Fruit fly (Drosophila melanogaster): ENCODE measurements around the gene CG15012.

CG15012 gene

dm6 chr3L:4302088-4302487 lies 10.0 kb upstream of the CG15012 start:
- TF ChIP-seq CG32121 (GFP tag; IDR thresholded peaks at IDR 0.05): no peak
- 0 out of 2 replicates have a peak, but pooled peaks have one; percentile 18 for TF ChIP-seq Ets98B (GFP tag; IDR thresholded peaks at IDR 0.05)
- no peak for TF ChIP-seq Pif1B (GFP tag; optimal IDR thresholded peaks at IDR 0.05)

- TF ChIP-seq CG12605 (GFP tag; IDR thresholded peaks at IDR 0.05): no peak
- TF ChIP-seq CG17806 (tag; optimal IDR thresholded peaks at IDR 0.05): no peak
- TF ChIP-seq CG4496 (GFP tag; IDR thresholded peaks at IDR 0.05): no peak
- no peak for TF ChIP-seq Pif1A (GFP tag; optimal IDR thresholded peaks at IDR 0.05)
- TF ChIP-seq rn (GFP tag; IDR thresholded peaks at IDR 0.05): no peak
- no peak for TF ChIP-seq Pif1B (GFP tag; optimal IDR thresholded peaks at IDR 0.05)
- no peak for TF ChIP-seq CG10348 (GFP tag; IDR thresholded peaks at IDR 0.05)
- no peak for TF ChIP-seq CG13204 (GFP tag; optimal IDR thresholded peaks at IDR 0.05)
- no peak for TF ChIP-seq Snoo (tag; optimal IDR thresholded peaks at IDR 0.05)
- no peak for TF ChIP-seq D1 (tag; optimal IDR thresholded peaks at IDR 0.05)
- no peak for TF ChIP-seq EcR (GFP tag; optimal IDR thresholded peaks at IDR 0.05)
- TF ChIP-seq CG8159 (tag; optimal IDR thresholded peaks at IDR 0.05): no peak
- TF ChIP-seq CG8301 (tag; optimal IDR thresholded peaks at IDR 0.05): no peak
- TF ChIP-seq Ets98B (GFP tag; IDR thresholded peaks at IDR 0.05): no peak
- TF ChIP-seq CG14655 (GFP tag; optimal IDR thresholded peaks at IDR 0.05): no peak
- TF ChIP-seq CG9948 (tag; optimal IDR thresholded peaks at IDR 0.05): no peak
- TF ChIP-seq CG32121 (GFP tag; IDR thresholded peaks at IDR 0.05): no peak
- TF ChIP-seq CG34367 (tag; optimal IDR thresholded peaks at IDR 0.05): no peak
- TF ChIP-seq fd96Ca (GFP tag; IDR thresholded peaks at IDR 0.05): no peak
These were observed 4.7 kb upstream of the CG15012 start for dm6 chr3L:4296760-4297159.

- TF ChIP-seq gl (tag; optimal IDR thresholded peaks at IDR 0.05): no peak
- no peak for TF ChIP-seq EcR (GFP tag; optimal IDR thresholded peaks at IDR 0.05)
- TF ChIP-seq CG32121 (GFP tag; IDR thresholded peaks at IDR 0.05): no peak
- no peak for TF ChIP-seq CG17806 (tag; optimal IDR thresholded peaks at IDR 0.05)
- no peak for TF ChIP-seq CG4496 (GFP tag; IDR thresholded peaks at IDR 0.05)
- TF ChIP-seq CG12605 (GFP tag; IDR thresholded peaks at IDR 0.05): no peak
- no peak for TF ChIP-seq CG8301 (tag; optimal IDR thresholded peaks at IDR 0.05)
- TF ChIP-seq CG34367 (tag; optimal IDR thresholded peaks at IDR 0.05): no peak
- no peak for TF ChIP-seq CG8159 (tag; optimal IDR thresholded peaks at IDR 0.05)
- no peak for TF ChIP-seq CG9948 (tag; optimal IDR thresholded peaks at IDR 0.05)
- TF ChIP-seq Pif1B (GFP tag; optimal IDR thresholded peaks at IDR 0.05): no peak
- no peak for TF ChIP-seq fd96Ca (GFP tag; IDR thresholded peaks at IDR 0.05)
- TF ChIP-seq CG10348 (GFP tag; IDR thresholded peaks at IDR 0.05): no peak
- TF ChIP-seq rn (GFP tag; IDR thresholded peaks at IDR 0.05): no peak
These were observed 1.7 kb upstream of the CG15012 start for dm6 chr3L:4293711-4294110.

dm6 chr3L:4293304-4293703 lies 1.3 kb upstream of the CG15012 start:
- TF ChIP-seq CG17806 (tag; optimal IDR thresholded peaks at IDR 0.05): no peak
- TF ChIP-seq CG4496 (GFP tag; IDR thresholded peaks at IDR 0.05): 0 out of 3 replicates have a peak, but pooled peaks have one; percentile 12
- TF ChIP-seq CG34367 (tag; optimal IDR thresholded peaks at IDR 0.05): no peak
- TF ChIP-seq CG10348 (GFP tag; IDR thresholded peaks at IDR 0.05): no peak

- TF ChIP-seq CG8301 (tag; optimal IDR thresholded peaks at IDR 0.05) (peak; percentile 55), CG34367 (tag; optimal IDR thresholded peaks at IDR 0.05) (peak; percentile 53), Pif1B (GFP tag; optimal IDR thresholded peaks at IDR 0.05) (no peak), CG15710 (tag; optimal IDR thresholded peaks at IDR 0.05) (peak; percentile 65), Pif1A (GFP tag; optimal IDR thresholded peaks at IDR 0.05) (no peak), CG4496 (GFP tag; IDR thresholded peaks at IDR 0.05) (0 out of 3 replicates have a peak, but pooled peaks have one; percentile 30), fd96Ca (GFP tag; IDR thresholded peaks at IDR 0.05) (no peak), rn (GFP tag; IDR thresholded peaks at IDR 0.05) (no peak), CG9948 (tag; optimal IDR thresholded peaks at IDR 0.05) (peak; percentile 44), gl (tag; optimal IDR thresholded peaks at IDR 0.05) (peak; percentile 40), EcR (GFP tag; optimal IDR thresholded peaks at IDR 0.05) (peak; percentile 95), CG8159 (tag; optimal IDR thresholded peaks at IDR 0.05) (peak; percentile 68), CG13204 (GFP tag; optimal IDR thresholded peaks at IDR 0.05) (no peak), CG14655 (GFP tag; optimal IDR thresholded peaks at IDR 0.05) (no peak), Snoo (tag; optimal IDR thresholded peaks at IDR 0.05) (peak; percentile 65), CG32121 (GFP tag; IDR thresholded peaks at IDR 0.05) (peak; percentile 38; the same call in 1 of the 2 replicates), Ets98B (GFP tag; IDR thresholded peaks at IDR 0.05) (peak; percentile 52), D1 (tag; optimal IDR thresholded peaks at IDR 0.05) (no peak), CG12605 (GFP tag; IDR thresholded peaks at IDR 0.05) (peak; percentile 58; the same call in 1 of the 2 replicates), CG10348 (GFP tag; IDR thresholded peaks at IDR 0.05) (no peak), CG17806 (tag; optimal IDR thresholded peaks at IDR 0.05) (peak; percentile 49)
These were observed 3.4 kb downstream of the CG15012 start, which contains the start of gene Hexo1 for dm6 chr3L:4288591-4289056. TSS of gene Hexo1 (plus strand) at chr3L:4288641.

dm6 chr3L:4286784-4287183 lies 5.3 kb downstream of the CG15012 start, which contains the start of gene TfIIEbeta:
TSS of gene TfIIEbeta (plus strand) at chr3L:4287038.
- TF ChIP-seq rn (GFP tag; IDR thresholded peaks at IDR 0.05) (no peak), CG4496 (GFP tag; IDR thresholded peaks at IDR 0.05) (0 out of 3 replicates have a peak, but pooled peaks have one; percentile 29), fd96Ca (GFP tag; IDR thresholded peaks at IDR 0.05) (no peak), CG12605 (GFP tag; IDR thresholded peaks at IDR 0.05) (no peak), CG15710 (tag; optimal IDR thresholded peaks at IDR 0.05) (no peak), CG17806 (tag; optimal IDR thresholded peaks at IDR 0.05) (peak; percentile 25), CG13204 (GFP tag; optimal IDR thresholded peaks at IDR 0.05) (no peak), CG10348 (GFP tag; IDR thresholded peaks at IDR 0.05) (no peak), EcR (GFP tag; optimal IDR thresholded peaks at IDR 0.05) (peak; percentile 53), CG14655 (GFP tag; optimal IDR thresholded peaks at IDR 0.05) (no peak), D1 (tag; optimal IDR thresholded peaks at IDR 0.05) (no peak), Pif1A (GFP tag; optimal IDR thresholded peaks at IDR 0.05) (no peak), gl (tag; optimal IDR thresholded peaks at IDR 0.05) (no peak), Snoo (tag; optimal IDR thresholded peaks at IDR 0.05) (no peak), CG8159 (tag; optimal IDR thresholded peaks at IDR 0.05) (no peak), CG9948 (tag; optimal IDR thresholded peaks at IDR 0.05) (no peak), Ets98B (GFP tag; IDR thresholded peaks at IDR 0.05) (peak; percentile 65), Pif1B (GFP tag; optimal IDR thresholded peaks at IDR 0.05) (no peak), CG8301 (tag; optimal IDR thresholded peaks at IDR 0.05) (no peak), CG32121 (GFP tag; IDR thresholded peaks at IDR 0.05) (peak; percentile 14; the same call in 1 of the 2 replicates), CG34367 (tag; optimal IDR thresholded peaks at IDR 0.05) (no peak)
